Fruit fly (Drosophila melanogaster): Measurements from ENCODE around the gene CG14777.

dm6 chrX:1470562-1470961, 4.6 kb downstream of the CG14777 start, which contains the start of gene pck:
- TF ChIP-seq pb (GFP tag; optimal IDR thresholded peaks at IDR 0.05), result no peak
- TF ChIP-seq sd (tag; optimal IDR thresholded peaks at IDR 0.05), result peak; percentile 56
- no peak; the same call in 2 of the 3 replicates for TF ChIP-seq sr (GFP tag; IDR thresholded peaks at IDR 0.05)
- TF ChIP-seq lab (GFP tag; optimal IDR thresholded peaks at IDR 0.05), result peak; percentile 74
- TF ChIP-seq CG3847 (GFP tag; IDR thresholded peaks at IDR 0.05), result 0 out of 2 replicates have a peak, but pooled peaks have one; percentile 26

Data from whole organism, embryonic.